Fruit fly (Drosophila melanogaster) whole organism, pupa: ENCODE results near the gene natalisin.

Source experiments
- CG10348 ChIP-seq: fragments of 200-800 bp; sonication (Bioruptor generic); IDR thresholded peaks from 2 replicates; pipeline ENCODE4 v1.3.6; 2022; ENCODE audit warnings: missing biosample characterization, missing genetic modification characterization
- CG12605 ChIP-seq: fragments of 200-800 bp; sonication (Bioruptor generic); IDR thresholded peaks from 2 replicates; pipeline ENCODE4 v1.3.6; 2022; ENCODE audit warnings: missing biosample characterization, missing genetic modification characterization
- CG14655 ChIP-seq: fragments of 200-800 bp; sonication (Bioruptor generic); optimal IDR thresholded peaks from 3 replicates; lab custom pipeline; 2017; ENCODE audit warnings: mild to moderate bottlenecking, missing biosample characterization, missing genetic modification reagents, missing genetic modification characterization
- CG15710 ChIP-seq: fragments of 200-800 bp; sonication (Bioruptor generic); optimal IDR thresholded peaks from 2 replicates; lab custom pipeline; 2018; ENCODE audit warnings: missing biosample characterization, mild to moderate bottlenecking, missing genetic modification characterization, moderate library complexity
- CG17806 ChIP-seq: fragments of 200-800 bp; sonication (Bioruptor generic); optimal IDR thresholded peaks from 2 replicates; lab custom pipeline; 2018; ENCODE audit warnings: missing biosample characterization, mild to moderate bottlenecking, missing genetic modification characterization, moderate library complexity
- CG9948 ChIP-seq: fragments of 200-800 bp; sonication (Bioruptor generic); optimal IDR thresholded peaks from 2 replicates; lab custom pipeline; 2018; ENCODE audit warnings: missing biosample characterization, mild to moderate bottlenecking, missing genetic modification characterization, moderate library complexity
- EcR ChIP-seq: fragments of 200-800 bp; sonication (Bioruptor generic); optimal IDR thresholded peaks from 3 replicates; lab custom pipeline; 2019; ENCODE audit warnings: missing biosample characterization, missing genetic modification characterization, mild to moderate bottlenecking, moderate library complexity, missing genetic modification reagents
- Ets98B ChIP-seq: fragments of 200-800 bp; sonication (Bioruptor generic); IDR thresholded peaks from 2 replicates; pipeline ENCODE4 v1.3.6; 2022; ENCODE audit warnings: missing biosample characterization, missing genetic modification characterization
- Pif1B ChIP-seq: fragments of 200-800 bp; sonication (Bioruptor generic); optimal IDR thresholded peaks from 3 replicates; lab custom pipeline; 2016; ENCODE audit warnings: missing biosample characterization, missing genetic modification characterization
- rn ChIP-seq: fragments of 200-800 bp; sonication (Bioruptor generic); IDR thresholded peaks from 2 replicates; pipeline ENCODE4 v1.3.6; 2022; ENCODE audit warnings: missing biosample characterization, missing genetic modification characterization

DNA sequence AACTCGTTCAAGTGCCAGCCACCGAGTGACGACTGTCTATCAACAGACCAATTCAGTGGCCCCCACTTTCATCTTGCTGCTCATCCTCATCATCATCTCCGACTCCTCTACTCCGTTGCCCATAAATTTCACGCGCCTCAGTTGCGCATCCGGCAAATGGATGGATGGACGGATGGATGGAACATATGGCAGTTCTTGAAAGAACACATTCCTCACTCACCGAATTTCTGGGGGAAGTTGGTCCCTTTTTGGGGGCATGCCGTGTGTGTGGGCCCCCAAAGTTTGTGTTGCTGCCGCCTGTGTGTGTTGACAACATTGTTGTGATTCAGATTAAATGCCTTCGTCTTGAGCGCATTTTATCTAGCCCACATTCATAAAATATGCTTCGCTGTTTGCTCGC, 2.7 kb upstream of the natalisin start:
- TF ChIP-seq CG14655 (GFP tag; lab: Kevin White, UChicago) (no peak), EcR (GFP tag; lab: Kevin White, UChicago) (no peak), CG15710 (tag; lab: Kevin White, UChicago) (no peak), Pif1B (GFP tag; lab: Kevin White, UChicago) (no peak), CG17806 (no peak), rn (no peak), CG12605 (GFP tag; lab: Robert Waterston, UW) (no peak), CG9948 (tag; lab: Kevin White, UChicago) (no peak), Ets98B (no peak), CG10348 (GFP tag; lab: Robert Waterston, UW) (no peak)
